Worm (Caenorhabditis elegans): Measurements from ENCODE around the gene C53B7.3.
A peak's percentile ranks its signal among the peaks of the same experiment; 100 is the strongest.

C53B7.3 gene

DNA sequence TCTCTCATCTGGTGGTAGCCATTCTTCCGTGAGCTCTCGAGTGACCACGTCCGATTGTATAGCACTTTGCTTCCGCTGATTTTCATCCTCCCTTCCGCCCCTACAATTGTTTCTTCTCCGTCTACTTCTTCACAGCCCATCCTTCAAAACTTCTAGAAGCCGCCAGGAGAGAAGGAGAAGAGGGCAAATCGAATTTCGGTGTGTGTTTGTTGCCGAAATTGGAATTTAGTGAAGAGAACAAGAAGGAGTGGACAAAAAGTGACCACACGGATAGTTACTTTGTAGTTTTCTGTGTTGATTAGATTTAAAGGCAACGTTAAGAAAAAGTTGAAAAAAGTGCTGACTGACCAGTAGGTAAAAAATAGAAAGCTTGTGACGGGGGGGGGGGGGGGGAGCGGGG lies 48.5 kb downstream of the C53B7.3 start:
- TF ChIP-seq nhr-12 (tag; optimal IDR thresholded peaks at IDR 0.05) (no peak), nhr-237 (tag; optimal IDR thresholded peaks at IDR 0.05) (no peak), nhr-28 (tag; optimal IDR thresholded peaks at IDR 0.05) (no peak), ces-1 (GFP tag; optimal IDR thresholded peaks at IDR 0.05) (peak; percentile 83), ceh-83 (GFP tag; optimal IDR thresholded peaks at IDR 0.05) (no peak)

DNA sequence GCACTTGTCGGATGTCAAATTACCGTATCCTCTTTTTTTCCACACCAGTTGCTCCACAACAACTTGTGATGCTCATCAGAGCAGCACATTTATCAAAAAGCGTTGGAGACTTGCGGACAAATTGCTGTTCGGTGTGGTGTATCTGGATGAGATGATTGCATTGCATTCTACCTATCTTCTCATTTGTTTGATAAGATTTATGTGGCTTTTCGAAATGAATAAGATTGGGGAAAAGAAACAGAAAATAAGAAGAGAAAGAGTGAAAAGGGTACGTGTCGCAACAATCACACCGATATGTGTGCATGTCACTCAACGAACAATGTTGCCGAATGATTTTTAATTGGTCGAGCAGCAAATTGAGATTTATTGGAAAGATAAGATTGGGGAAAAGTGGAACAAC lies 49.5 kb downstream of the C53B7.3 start:
- TF ChIP-seq unc-120 (tag; optimal IDR thresholded peaks at IDR 0.05; ENCODE audit: poor library complexity, severe bottlenecking) (peak; percentile 56), hlh-1 (tag; optimal IDR thresholded peaks at IDR 0.05) (no peak), ztf-11 (tag; optimal IDR thresholded peaks at IDR 0.05) (no peak), nhr-12 (tag; optimal IDR thresholded peaks at IDR 0.05) (no peak), ces-1 (GFP tag; optimal IDR thresholded peaks at IDR 0.05) (no peak), mab-5 (tag; optimal IDR thresholded peaks at IDR 0.05) (peak; percentile 43), ham-2 (GFP tag; optimal IDR thresholded peaks at IDR 0.05) (no peak), unc-62 (GFP tag; optimal IDR thresholded peaks at IDR 0.05) (peak; percentile 95)

Data from whole organism, mixed stage, embryonic.